Fruit fly (Drosophila melanogaster): Measurements from ENCODE around the gene lectin-21Ca.

The lectin-21Ca gene

DNA sequence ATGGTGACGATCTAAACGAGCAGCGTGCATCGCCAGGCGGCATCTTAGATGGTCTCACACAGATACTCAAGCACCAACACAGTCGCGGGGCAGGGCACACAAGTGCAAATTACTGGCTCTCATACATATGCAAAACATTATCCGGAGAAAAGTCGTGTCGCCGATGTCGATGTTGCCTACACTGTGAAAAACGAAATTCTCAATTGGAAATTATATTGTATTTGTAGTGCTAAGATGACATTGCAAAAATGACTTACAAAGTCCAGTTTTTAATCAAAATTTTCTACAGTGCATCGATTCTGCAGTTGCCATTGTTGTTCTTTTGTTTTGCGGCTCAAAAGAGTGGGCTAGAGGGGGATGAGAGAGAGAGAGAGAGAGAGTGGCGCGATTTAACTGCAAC is 4.7 kb upstream of the lectin-21Ca start:
- TF ChIP-seq CG31627 (GFP tag; optimal IDR thresholded peaks at IDR 0.05) (peak; percentile 4), Sox102F (GFP tag; optimal IDR thresholded peaks at IDR 0.05) (peak; percentile 14), svp (GFP tag) (peak; percentile 62), CG32006 (GFP tag; optimal IDR thresholded peaks at IDR 0.05) (peak; percentile 58), fd85E (GFP tag; optimal IDR thresholded peaks at IDR 0.05) (no peak), CG4318 (GFP tag; optimal IDR thresholded peaks at IDR 0.05) (peak; percentile 12), fkh (GFP tag; optimal IDR thresholded peaks at IDR 0.05) (no peak), CG8119 (GFP tag; IDR thresholded peaks at IDR 0.05) (0 out of 3 replicates have a peak, but pooled peaks have one; percentile 21), Hr4 (GFP tag; optimal IDR thresholded peaks at IDR 0.05) (peak; percentile 6), dac (GFP tag; optimal IDR thresholded peaks at IDR 0.05) (peak; percentile 23), net (GFP tag; optimal IDR thresholded peaks at IDR 0.05) (peak; percentile 14), CG34406 (GFP tag; optimal IDR thresholded peaks at IDR 0.05) (no peak), esn (GFP tag; optimal IDR thresholded peaks at IDR 0.05) (peak; percentile 28), Eip78C (GFP tag) (peak; percentile 26), pdm3 (GFP tag; optimal IDR thresholded peaks at IDR 0.05) (peak; percentile 35), OdsH (GFP tag; optimal IDR thresholded peaks at IDR 0.05) (peak; percentile 36), topi (GFP tag; optimal IDR thresholded peaks at IDR 0.05) (no peak), eg (GFP tag; IDR thresholded peaks at IDR 0.05) (peak; percentile 34; the same call in 1 of the 3 replicates)

DNA sequence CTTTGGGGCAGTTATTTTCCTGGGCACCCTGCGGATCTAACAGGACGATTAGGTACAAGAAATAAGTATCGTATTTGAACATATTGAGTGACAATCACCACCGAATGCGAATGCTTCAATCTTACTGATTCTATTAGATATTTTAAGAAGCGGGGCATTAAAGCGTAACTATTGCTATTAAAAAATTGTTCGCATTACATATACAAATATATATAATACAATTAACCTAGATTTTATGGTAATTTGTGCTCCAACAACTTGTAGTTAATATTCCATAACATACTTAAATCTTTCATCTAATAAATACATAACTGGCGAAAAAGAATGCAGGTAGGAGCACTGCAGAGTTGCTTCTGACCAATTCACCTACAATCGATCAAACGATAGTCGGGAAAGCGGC is 3.3 kb upstream of the lectin-21Ca start, which contains the start of gene lectin-21Cb:
lectin-21Cb (minus strand) TSS at position 101 of the 400 bp plus-strand sequence.
- no peak for TF ChIP-seq achi (GFP tag; optimal IDR thresholded peaks at IDR 0.05)
- no peak for TF ChIP-seq CG10631 (GFP tag; optimal IDR thresholded peaks at IDR 0.05)
- no peak for TF ChIP-seq Hr4 (GFP tag; optimal IDR thresholded peaks at IDR 0.05)
- no peak for TF ChIP-seq CG11902 (GFP tag; optimal IDR thresholded peaks at IDR 0.05)
- no peak for TF ChIP-seq fkh (GFP tag; optimal IDR thresholded peaks at IDR 0.05)
- no peak for TF ChIP-seq Eip93F (GFP tag; optimal IDR thresholded peaks at IDR 0.05)
- no peak for TF ChIP-seq CG6854 (GFP tag; optimal IDR thresholded peaks at IDR 0.05)
- TF ChIP-seq Hr38 (GFP tag; optimal IDR thresholded peaks at IDR 0.05): no peak
- TF ChIP-seq CG31627 (GFP tag; optimal IDR thresholded peaks at IDR 0.05): no peak
- TF ChIP-seq CG4318 (GFP tag; optimal IDR thresholded peaks at IDR 0.05): no peak
- TF ChIP-seq CG15336 (GFP tag; IDR thresholded peaks at IDR 0.05): no peak
- TF ChIP-seq CG11762 (GFP tag; optimal IDR thresholded peaks at IDR 0.05; ENCODE audit: insufficient read depth): no peak
- TF ChIP-seq esn (GFP tag; optimal IDR thresholded peaks at IDR 0.05): no peak
- TF ChIP-seq CG34406 (GFP tag; optimal IDR thresholded peaks at IDR 0.05): no peak

DNA sequence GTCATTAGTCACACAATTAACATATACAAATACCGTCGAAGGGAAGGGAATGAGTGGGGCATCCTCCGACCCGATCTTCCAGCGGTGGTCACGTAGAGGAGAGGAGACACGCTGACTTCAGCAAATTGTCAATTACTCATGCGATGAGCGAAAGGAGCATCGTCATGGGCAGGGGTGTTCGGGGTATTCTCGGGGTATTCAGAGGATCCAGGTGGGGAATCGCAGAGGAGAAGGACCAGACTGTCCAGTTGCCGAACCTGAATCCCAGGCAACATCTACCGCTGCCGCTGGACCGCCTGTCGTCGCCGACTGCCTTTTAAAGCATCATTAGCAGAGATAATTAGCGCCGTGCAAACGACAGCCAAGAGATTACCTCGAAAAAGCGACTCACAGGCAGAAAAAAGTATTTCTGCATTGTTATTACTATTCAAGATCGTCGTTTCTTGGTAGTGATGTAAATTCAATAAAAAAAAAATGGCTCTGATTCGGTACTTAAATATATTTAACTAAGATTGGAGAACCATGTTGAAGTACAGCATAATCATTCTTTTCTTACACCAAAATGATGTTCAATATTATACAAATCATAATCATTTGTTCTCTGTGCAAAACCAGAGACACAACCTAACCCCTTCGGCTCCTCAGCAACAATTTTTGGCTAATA is 1.1 kb upstream of the lectin-21Ca start:
- TF ChIP-seq lz (GFP tag; optimal IDR thresholded peaks at IDR 0.05) (peak; percentile 46), CG9139 (GFP tag; optimal IDR thresholded peaks at IDR 0.05) (no peak), CG4318 (GFP tag; optimal IDR thresholded peaks at IDR 0.05) (no peak), OdsH (GFP tag; optimal IDR thresholded peaks at IDR 0.05) (no peak), CG34406 (GFP tag; optimal IDR thresholded peaks at IDR 0.05) (peak; percentile 11), CG15336 (GFP tag; IDR thresholded peaks at IDR 0.05) (peak; percentile 66), CG11902 (GFP tag; optimal IDR thresholded peaks at IDR 0.05) (peak; percentile 15), cyc (GFP tag; optimal IDR thresholded peaks at IDR 0.05) (peak; percentile 39), CG11762 (GFP tag; optimal IDR thresholded peaks at IDR 0.05; ENCODE audit: insufficient read depth) (no peak), CG11294 (GFP tag; IDR thresholded peaks at IDR 0.05) (no peak), topi (GFP tag; optimal IDR thresholded peaks at IDR 0.05) (peak; percentile 57), CG31627 (GFP tag; optimal IDR thresholded peaks at IDR 0.05) (peak; percentile 34), Sox15 (GFP tag; optimal IDR thresholded peaks at IDR 0.05) (peak; percentile 12), CG6163 (GFP tag; IDR thresholded peaks at IDR 0.05) (0 out of 3 replicates have a peak, but pooled peaks have one; percentile 39), esn (GFP tag; optimal IDR thresholded peaks at IDR 0.05) (peak; percentile 34), acj6 (GFP tag; optimal IDR thresholded peaks at IDR 0.05) (peak; percentile 20), Ets21C (GFP tag; optimal IDR thresholded peaks at IDR 0.05) (no peak), CG16779 (tag; optimal IDR thresholded peaks at IDR 0.05) (no peak), CG8319 (GFP tag; optimal IDR thresholded peaks at IDR 0.05) (no peak), Sox14 (GFP tag; optimal IDR thresholded peaks at IDR 0.05) (no peak), Eip75B (GFP tag; optimal IDR thresholded peaks at IDR 0.05) (no peak), ss (GFP tag; optimal IDR thresholded peaks at IDR 0.05) (peak in 1 of 2 experiments; percentile 37), Hr4 (GFP tag; optimal IDR thresholded peaks at IDR 0.05) (peak; percentile 28), CG3919 (GFP tag; optimal IDR thresholded peaks at IDR 0.05) (peak; percentile 26), Lpt (GFP tag; optimal IDR thresholded peaks at IDR 0.05) (no peak), CG6276 (GFP tag; optimal IDR thresholded peaks at IDR 0.05) (no peak), Hr39 (GFP tag; optimal IDR thresholded peaks at IDR 0.05) (peak; percentile 48), CG6808 (GFP tag; optimal IDR thresholded peaks at IDR 0.05) (no peak), dsx (GFP tag; optimal IDR thresholded peaks at IDR 0.05; ENCODE audit: poor library complexity, severe bottlenecking) (no peak), Sox102F (GFP tag; optimal IDR thresholded peaks at IDR 0.05) (peak; percentile 35)

Data from whole organism, prepupa.